Worm (Caenorhabditis elegans) whole organism, L4 larva: ENCODE results near the gene fbxa-86.
"Not testable (repeated sequence)": the region's sequence is repeated elsewhere in the genome, so short reads cannot be mapped to it uniquely, and the experiment has no call there.

Experiments used
- D1046.2 ChIP-seq: fragments of 200-800 bp; sonication (Bioruptor generic); IDR thresholded peaks from 2 replicates; pipeline ENCODE4 v1.3.6; 2022; ENCODE audit warnings: missing genetic modification characterization, missing compliant biosample characterization
- F10B5.3 ChIP-seq: sonication (generic microtip); optimal IDR thresholded peaks from 2 replicates; lab custom pipeline; 2016; ENCODE audit warnings: mild to moderate bottlenecking, missing genetic modification characterization, missing compliant biosample characterization
- F26F4.8 ChIP-seq: fragments of 200-800 bp; sonication (Bioruptor generic); conservative IDR thresholded peaks from 2 replicates; pipeline ENCODE4 v1.3.6; 2022; ENCODE audit warnings: missing genetic modification characterization, missing compliant biosample characterization
- R02D3.7 ChIP-seq: fragments of 150-350 bp; sonication (generic microtip); optimal IDR thresholded peaks from 3 replicates; lab custom pipeline; 2014; ENCODE audit warnings: missing biosample characterization, missing genetic modification characterization
- Y75B8A.6 ChIP-seq: fragments of 200-800 bp; sonication (Bioruptor generic); IDR thresholded peaks from 2 replicates; pipeline ENCODE4 v1.3.6; 2022; ENCODE audit warnings: missing genetic modification reagents, missing genetic modification characterization, missing compliant biosample characterization
- ZK546.5 ChIP-seq, 2 experiments: sonication (generic microtip); optimal IDR thresholded peaks; 2 replicates each; lab custom pipeline; 2017; ENCODE audit warnings: missing biosample characterization in 2 of 2, missing genetic modification characterization in 2 of 2
- ama-1 ChIP-seq: fragments of 150-350 bp; optimal IDR thresholded peaks from 2 replicates; lab custom pipeline; 2014; ENCODE audit warnings: inconsistent platforms, mixed read lengths
- arid-1 ChIP-seq: fragments of 200-800 bp; sonication (Bioruptor generic); conservative IDR thresholded peaks from 2 replicates; pipeline ENCODE4 v1.3.6; 2022; ENCODE audit warnings: missing genetic modification reagents, missing genetic modification characterization, missing compliant biosample characterization
- ceh-28 ChIP-seq: fragments of 150-350 bp; optimal IDR thresholded peaks from 2 replicates; lab custom pipeline; 2014; ENCODE audit warnings: missing biosample characterization, missing genetic modification reagents, missing genetic modification characterization
- ceh-32 ChIP-seq: sonication (generic microtip); optimal IDR thresholded peaks from 2 replicates; lab custom pipeline; 2016; ENCODE audit warnings: mild to moderate bottlenecking, missing genetic modification characterization, missing compliant biosample characterization; ENCODE audit not compliant: poor library complexity
- ceh-44 ChIP-seq: fragments of 200-800 bp; sonication (Bioruptor generic); IDR thresholded peaks from 2 replicates; pipeline ENCODE4 v1.3.6; 2022; ENCODE audit warnings: missing genetic modification reagents, missing genetic modification characterization, missing compliant biosample characterization
- daf-19 ChIP-seq: fragments of 200-800 bp; sonication (Bioruptor generic); conservative IDR thresholded peaks from 2 replicates; pipeline ENCODE4 v1.3.6; 2022; ENCODE audit warnings: missing genetic modification characterization, missing compliant biosample characterization
- daf-8 ChIP-seq: fragments of 200-800 bp; sonication (Bioruptor generic); IDR thresholded peaks from 2 replicates; pipeline ENCODE4 v1.3.6; 2022; ENCODE audit warnings: missing genetic modification characterization, missing compliant biosample characterization
- dmd-9 ChIP-seq: fragments of 200-800 bp; sonication (Bioruptor generic); IDR thresholded peaks from 2 replicates; pipeline ENCODE4 v1.3.6; 2022; ENCODE audit warnings: missing genetic modification reagents, missing genetic modification characterization, missing compliant biosample characterization
- hlh-11 ChIP-seq: fragments of 200-800 bp; sonication (Bioruptor generic); optimal IDR thresholded peaks from 2 replicates; lab custom pipeline; 2018; ENCODE audit warnings: mild to moderate bottlenecking, missing genetic modification characterization, missing compliant biosample characterization
- lin-13 ChIP-seq: fragments of 150-350 bp; optimal IDR thresholded peaks from 2 replicates; lab custom pipeline; 2014; ENCODE audit warnings: missing biosample characterization, missing genetic modification reagents, missing genetic modification characterization
- lin-15B ChIP-seq: fragments of 150-350 bp; sonication (generic microtip); optimal IDR thresholded peaks from 3 replicates; lab custom pipeline; 2014; ENCODE audit warnings: missing biosample characterization, missing genetic modification characterization
- lin-38 ChIP-seq: fragments of 200-800 bp; sonication (Bioruptor generic); IDR thresholded peaks from 2 replicates; pipeline ENCODE4 v1.3.6; 2022; ENCODE audit warnings: missing genetic modification reagents, missing genetic modification characterization, missing compliant biosample characterization
- mdt-29 ChIP-seq: fragments of 200-800 bp; sonication (Bioruptor generic); IDR thresholded peaks from 2 replicates; pipeline ENCODE4 v1.3.6; 2022; ENCODE audit warnings: missing genetic modification reagents, missing genetic modification characterization, missing compliant biosample characterization
- mes-2 ChIP-seq: sonication (generic microtip); optimal IDR thresholded peaks from 2 replicates; lab custom pipeline; 2016; ENCODE audit warnings: missing genotype, mild to moderate bottlenecking, missing genetic modification characterization, missing compliant biosample characterization; ENCODE audit not compliant: poor library complexity, severe bottlenecking
- nhr-10 ChIP-seq: fragments of 150-350 bp; optimal IDR thresholded peaks from 2 replicates; lab custom pipeline; 2014; ENCODE audit warnings: missing biosample characterization, missing genetic modification characterization
- nhr-25 ChIP-seq: sonication (generic microtip); optimal IDR thresholded peaks from 2 replicates; lab custom pipeline; 2017; ENCODE audit warnings: missing genetic modification characterization, mild to moderate bottlenecking, missing compliant biosample characterization, antibody characterized with exemption, moderate library complexity, borderline replicate concordance; ENCODE audit not compliant: insufficient read depth
- nhr-28 ChIP-seq: fragments of 150-350 bp; optimal IDR thresholded peaks from 2 replicates; lab custom pipeline; 2014; ENCODE audit warnings: missing biosample characterization, missing genetic modification characterization
- nhr-6 ChIP-seq: fragments of 150-350 bp; optimal IDR thresholded peaks from 2 replicates; lab custom pipeline; 2014; ENCODE audit warnings: missing biosample characterization, missing genetic modification characterization
- pha-4 ChIP-seq, 2 experiments: fragments of 150-350 bp in 1 of 2; fragments of 200-800 bp in 1 of 2; sonication (Bioruptor generic) in 1 of 2; IDR thresholded peaks in 1 of 2; optimal IDR thresholded peaks in 1 of 2; 2 replicates each; pipeline versions ENCODE4 v1.3.6 to Lab custom; 2014 to 2022; ENCODE audit warnings: missing genetic modification characterization in 2 of 2, missing genetic modification reagents in 2 of 2, missing biosample characterization in 1 of 2, missing compliant biosample characterization in 1 of 2
- set-16 ChIP-seq: fragments of 200-800 bp; sonication (Bioruptor generic); IDR thresholded peaks from 2 replicates; pipeline ENCODE4 v1.3.6; 2022; ENCODE audit warnings: missing genetic modification reagents, missing genetic modification characterization, missing compliant biosample characterization
- snpc-1.2 ChIP-seq: fragments of 200-800 bp; sonication (Bioruptor generic); IDR thresholded peaks from 2 replicates; pipeline ENCODE4 v1.3.6; 2022; ENCODE audit warnings: missing genetic modification reagents, missing genetic modification characterization, missing compliant biosample characterization
- spr-3 ChIP-seq: fragments of 200-800 bp; sonication (Bioruptor generic); optimal IDR thresholded peaks from 2 replicates; lab custom pipeline; 2018; ENCODE audit warnings: mild to moderate bottlenecking, missing genetic modification characterization, missing compliant biosample characterization
- tag-97 ChIP-seq: fragments of 200-800 bp; sonication (Bioruptor generic); IDR thresholded peaks from 2 replicates; pipeline ENCODE4 v1.3.6; 2022; ENCODE audit warnings: missing genetic modification characterization, missing compliant biosample characterization
- tra-1 ChIP-seq: fragments of 200-800 bp; sonication (Bioruptor generic); IDR thresholded peaks from 2 replicates; pipeline ENCODE4 v1.3.6; 2022; ENCODE audit warnings: missing genetic modification reagents, missing genetic modification characterization, missing compliant biosample characterization
- unc-130 ChIP-seq: sonication (generic microtip); optimal IDR thresholded peaks from 2 replicates; lab custom pipeline; 2016; ENCODE audit warnings: missing genetic modification reagents, missing genetic modification characterization, missing compliant biosample characterization
- unc-62 ChIP-seq, 3 experiments: fragments of 150-350 bp in 1 of 3; sonication (generic microtip); optimal IDR thresholded peaks in 2 of 3; peaks in 1 of 3; 1 replicate in 1 of 3; 2 replicates in 2 of 3; lab custom pipeline; 2014 to 2017; ENCODE audit warnings: missing biosample characterization in 3 of 3, missing genetic modification characterization in 3 of 3, missing genetic modification reagents in 3 of 3, missing genotype in 1 of 3
- zag-1 ChIP-seq: fragments of 150-350 bp; optimal IDR thresholded peaks from 2 replicates; lab custom pipeline; 2014; ENCODE audit warnings: missing biosample characterization, missing genetic modification characterization
- zfp-3 ChIP-seq: fragments of 200-800 bp; sonication (Bioruptor generic); conservative IDR thresholded peaks from 2 replicates; pipeline ENCODE4 v1.3.6; 2022; ENCODE audit warnings: missing genetic modification reagents, missing genetic modification characterization, missing compliant biosample characterization
- zip-11 ChIP-seq: fragments of 200-800 bp; sonication (Bioruptor generic); IDR thresholded peaks from 2 replicates; pipeline ENCODE4 v1.3.6; 2022; ENCODE audit warnings: missing genetic modification characterization, missing compliant biosample characterization

Gene fbxa-86

ce11 chrIV:4963834-4964233 lies 26.0 kb upstream of the fbxa-86 start, which contains the start of gene txt-3:
txt-3 (plus strand) TSS chrIV:4963958.
- no peak for TF ChIP-seq lin-15B (tag; lab: Kevin White, UChicago)
- peak in 1 of 2 experiments; percentile 99 for TF ChIP-seq unc-62 (GFP tag; optimal IDR thresholded peaks at IDR 0.05 in 1 of 2; lab: Kevin White, UChicago)
- TF ChIP-seq unc-62 (tag; optimal IDR thresholded peaks at IDR 0.05; lab: Kevin White, UChicago): no peak
- no peak for TF ChIP-seq dmd-9

- TF ChIP-seq dmd-9: no peak
- TF ChIP-seq unc-62 (GFP tag; optimal IDR thresholded peaks at IDR 0.05 in 1 of 2; lab: Kevin White, UChicago): peak in 1 of 2 experiments; percentile 53
- TF ChIP-seq unc-62 (tag; optimal IDR thresholded peaks at IDR 0.05; lab: Kevin White, UChicago): no peak
Observed at ce11 chrIV:4960623-4961022, 22.8 kb upstream of the fbxa-86 start, which contains the start of gene str-164. str-164 (plus strand) TSS chrIV:4960735.

- TF ChIP-seq snpc-1.2 (GFP tag; lab: Robert Waterston, UW) (no peak), zip-11 (GFP tag; lab: Robert Waterston, UW) (no peak), unc-130 (GFP tag; lab: Kevin White, UChicago) (no peak), Y75B8A.6 (no peak), mes-2 (tag; lab: Kevin White, UChicago) (no peak), ceh-28 (tag; lab: Kevin White, UChicago) (no peak), pha-4 (GFP tag; IDR thresholded peaks at IDR 0.05; lab: Robert Waterston, UW) (no peak), pha-4 (tag; optimal IDR thresholded peaks at IDR 0.05; lab: Kevin White, UChicago) (no peak), tra-1 (GFP tag; lab: Robert Waterston, UW) (no peak), lin-38 (GFP tag; lab: Robert Waterston, UW) (no peak), R02D3.7 (tag; lab: Kevin White, UChicago) (no peak), ceh-32 (tag; lab: Kevin White, UChicago) (no peak), nhr-6 (tag; lab: Kevin White, UChicago) (no peak), set-16 (GFP tag; lab: Robert Waterston, UW) (no peak), ceh-44 (GFP tag; lab: Robert Waterston, UW) (no peak), zag-1 (tag; lab: Kevin White, UChicago) (no peak), hlh-11 (no peak), nhr-25 (tag; lab: Kevin White, UChicago) (no peak), lin-15B (tag; lab: Kevin White, UChicago) (no peak), daf-19 (GFP tag; lab: Robert Waterston, UW) (no peak)
Observed at ce11 chrIV:4953887-4954286, 16.1 kb upstream of the fbxa-86 start, which contains the start of gene str-163. str-163 (plus strand) TSS chrIV:4954187.

ce11 chrIV:4949729-4950128 lies 11.9 kb upstream of the fbxa-86 start:
- TF ChIP-seq snpc-1.2 (GFP tag; lab: Robert Waterston, UW) (peak; percentile 96), zfp-3 (GFP tag; lab: Robert Waterston, UW) (peak; percentile 52; the same call in 1 of the 2 replicates), pha-4 (GFP tag; IDR thresholded peaks at IDR 0.05; lab: Robert Waterston, UW) (peak; percentile 88; the same call in 1 of the 2 replicates), arid-1 (peak; percentile 82), F26F4.8 (GFP tag; lab: Robert Waterston, UW) (peak; percentile 89)
- not testable (repeated sequence) for TF ChIP-seq pha-4 (tag; optimal IDR thresholded peaks at IDR 0.05; lab: Kevin White, UChicago)

- TF ChIP-seq tag-97 (GFP tag; lab: Robert Waterston, UW): no peak
- TF ChIP-seq nhr-28: no peak
- no peak for TF ChIP-seq mdt-29 (GFP tag; lab: Robert Waterston, UW)
- no peak for TF ChIP-seq nhr-10 (tag; lab: Kevin White, UChicago)
- TF ChIP-seq D1046.2 (GFP tag; lab: Robert Waterston, UW): no peak
- TF ChIP-seq daf-8: no peak
- no peak for TF ChIP-seq ama-1 (lab: Kevin White, UChicago)
- TF ChIP-seq daf-19 (GFP tag; lab: Robert Waterston, UW): no peak
- TF ChIP-seq set-16 (GFP tag; lab: Robert Waterston, UW): no peak
- no peak for TF ChIP-seq spr-3 (GFP tag; lab: Kevin White, UChicago)
- no peak for TF ChIP-seq ZK546.5 (tag; optimal IDR thresholded peaks at IDR 0.05; lab: Kevin White, UChicago)
- TF ChIP-seq F10B5.3 (tag; lab: Kevin White, UChicago): no peak
- TF ChIP-seq dmd-9: no peak
- no peak for TF ChIP-seq lin-13 (GFP tag; lab: Kevin White, UChicago)
Observed at ce11 chrIV:4945771-4946170, 8.0 kb upstream of the fbxa-86 start, which contains the start of gene str-169. str-169 (plus strand) TSS chrIV:4946071.
